Fruit fly (Drosophila melanogaster) whole organism, wandering third instar larva: ENCODE results near the gene CG6696.

ENCODE experiments used
- Abd-B ChIP-seq: fragments of >200 bp; optimal IDR thresholded peaks from 2 replicates; lab custom pipeline; 2017; ENCODE audit warnings: missing biosample characterization, missing genetic modification characterization
- CG9705 ChIP-seq: fragments of 200-800 bp; sonication (Bioruptor generic); optimal IDR thresholded peaks from 2 replicates; lab custom pipeline; 2018; ENCODE audit warnings: missing biosample characterization, mild to moderate bottlenecking, missing genetic modification characterization
- Hr78 ChIP-seq: fragments of >200 bp; optimal IDR thresholded peaks from 2 replicates; lab custom pipeline; 2017; ENCODE audit warnings: missing biosample characterization, missing genetic modification characterization
- Myc ChIP-seq: fragments of >200 bp; optimal IDR thresholded peaks from 2 replicates; lab custom pipeline; 2017
- OdsH ChIP-seq: fragments of 200-800 bp; sonication (Bioruptor generic); optimal IDR thresholded peaks from 2 replicates; lab custom pipeline; 2016; ENCODE audit warnings: missing biosample characterization, mild to moderate bottlenecking, missing genetic modification characterization
- Vsx2 ChIP-seq: fragments of 200-300, 225-300 bp; sonication (Bioruptor generic); optimal IDR thresholded peaks from 2 replicates; lab custom pipeline; 2018; ENCODE audit warnings: missing biosample characterization, missing genetic modification characterization; ENCODE audit not compliant: partially characterized antibody
- dmrt93B ChIP-seq: fragments of 200-800 bp; sonication (Bioruptor generic); optimal IDR thresholded peaks from 2 replicates; lab custom pipeline; 2018; ENCODE audit warnings: missing biosample characterization, mild to moderate bottlenecking, missing genetic modification characterization
- dsf ChIP-seq: sonication (Bioruptor generic); optimal IDR thresholded peaks from 2 replicates; lab custom pipeline; 2016; ENCODE audit warnings: missing biosample characterization, missing genetic modification characterization, borderline replicate concordance
- foxo ChIP-seq, 2 experiments: fragments of 200-800 bp; sonication (Bioruptor generic); optimal IDR thresholded peaks; 2 replicates in 1 of 2; 3 replicates in 1 of 2; lab custom pipeline; 2016 to 2017; ENCODE audit warnings: missing biosample characterization in 2 of 2, missing genetic modification characterization in 2 of 2
- h ChIP-seq: fragments of 200-800 bp; sonication (Bioruptor generic); optimal IDR thresholded peaks from 3 replicates; lab custom pipeline; 2016; ENCODE audit warnings: missing biosample characterization, mild to moderate bottlenecking, missing genetic modification characterization
- lola ChIP-seq: fragments of >200 bp; optimal IDR thresholded peaks from 2 replicates; lab custom pipeline; 2017; ENCODE audit warnings: missing biosample characterization, missing genetic modification characterization
- psq ChIP-seq: fragments of 200-800 bp; sonication (Bioruptor generic); optimal IDR thresholded peaks from 3 replicates; lab custom pipeline; 2017; ENCODE audit warnings: missing biosample characterization, mild to moderate bottlenecking, missing genetic modification characterization, moderate library complexity
- rgr ChIP-seq: fragments of 200-800 bp; sonication (Bioruptor generic); optimal IDR thresholded peaks from 3 replicates; lab custom pipeline; 2016; ENCODE audit warnings: missing biosample characterization, mild to moderate bottlenecking, missing genetic modification characterization
- usp ChIP-seq: fragments of >200 bp; optimal IDR thresholded peaks from 2 replicates; lab custom pipeline; 2017; ENCODE audit warnings: missing biosample characterization, missing genetic modification characterization

- TF ChIP-seq CG9705 (GFP tag; lab: Kevin White, UChicago) (no peak), dsf (no peak), lola (GFP tag; lab: Kevin White, UChicago) (no peak), foxo (GFP tag; optimal IDR thresholded peaks at IDR 0.05; lab: Kevin White, UChicago) (no peak), Hr78 (GFP tag; lab: Kevin White, UChicago) (no peak), Myc (lab: Kevin White, UChicago) (no peak), Abd-B (GFP tag; lab: Kevin White, UChicago) (no peak), OdsH (GFP tag; lab: Kevin White, UChicago) (no peak), usp (GFP tag; lab: Kevin White, UChicago) (no peak), h (GFP tag; lab: Kevin White, UChicago) (no peak), dmrt93B (GFP tag; lab: Kevin White, UChicago) (no peak), psq (GFP tag; lab: Kevin White, UChicago) (no peak), rgr (no peak), Vsx2 (GFP tag; lab: Kevin White, UChicago) (no peak)
These were observed 22.6 kb upstream of the CG6696 start for dm6 chrX:18684504-18684903.
